Worm (Caenorhabditis elegans): ENCODE results near the gene tut-1.

Gene tut-1

DNA sequence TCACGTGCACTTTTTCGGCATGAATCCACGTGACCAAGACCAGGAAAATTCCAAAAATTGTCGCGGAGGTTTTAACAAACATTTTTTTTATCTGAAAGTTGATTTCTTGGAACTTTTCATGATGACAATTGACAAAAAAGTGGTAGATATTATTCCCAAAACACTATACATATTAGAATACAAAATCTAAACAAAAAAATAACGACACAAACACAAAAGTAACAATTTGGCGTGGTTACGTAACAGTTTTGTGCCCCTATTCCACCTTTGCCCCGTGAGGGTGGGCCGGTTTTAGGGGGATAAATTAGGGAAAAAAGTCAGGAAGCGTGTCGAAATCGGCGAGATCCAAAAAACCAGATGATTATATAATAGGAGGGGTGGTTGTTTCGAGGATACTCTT lies 36.3 kb upstream of the tut-1 start, which contains the start of gene gegf-1:
gegf-1 (minus strand) TSS at position 101 of the 400 bp plus-strand sequence.
- no peak for TF ChIP-seq nhr-25 (tag; optimal IDR thresholded peaks at IDR 0.05)
- TF ChIP-seq Y55F3AM.14 (GFP tag; optimal IDR thresholded peaks at IDR 0.05) = no peak
- no peak for TF ChIP-seq alr-1 (tag; optimal IDR thresholded peaks at IDR 0.05)
- TF ChIP-seq unc-39 (tag; optimal IDR thresholded peaks at IDR 0.05) = no peak

DNA sequence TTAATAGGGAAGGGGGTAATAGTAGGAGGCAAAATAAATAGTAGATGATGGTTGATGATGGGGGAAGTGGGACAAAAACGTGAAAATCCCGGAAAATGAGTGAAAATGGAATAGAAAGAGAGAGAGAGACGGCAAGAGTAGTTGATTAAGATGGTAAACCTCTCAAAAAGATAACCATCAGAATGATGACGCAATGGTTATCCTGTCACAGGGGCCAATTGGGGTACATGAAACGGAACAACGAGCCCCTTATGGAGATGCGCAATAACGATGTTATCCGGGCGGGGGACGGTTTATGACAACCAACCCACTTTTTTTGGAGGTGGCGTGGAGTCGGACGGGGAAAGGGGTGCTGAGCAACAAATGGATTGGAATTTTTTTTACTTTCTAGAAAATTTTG lies 28.3 kb upstream of the tut-1 start:
- no peak for TF ChIP-seq ceh-82 (tag; optimal IDR thresholded peaks at IDR 0.05)
- TF ChIP-seq unc-55 (GFP tag; optimal IDR thresholded peaks at IDR 0.05) = no peak
- no peak for TF ChIP-seq crh-2 (tag; optimal IDR thresholded peaks at IDR 0.05)
- no peak for TF ChIP-seq snpc-4 (tag; optimal IDR thresholded peaks at IDR 0.05)
- TF ChIP-seq dmd-4 (tag; optimal IDR thresholded peaks at IDR 0.05) = no peak
- no peak for TF ChIP-seq elt-1 (tag; optimal IDR thresholded peaks at IDR 0.05)
- no peak for TF ChIP-seq skn-1 (tag; optimal IDR thresholded peaks at IDR 0.05)
- TF ChIP-seq nhr-237 (tag; optimal IDR thresholded peaks at IDR 0.05) = no peak
- TF ChIP-seq nhr-21 (tag; optimal IDR thresholded peaks at IDR 0.05) = no peak

DNA sequence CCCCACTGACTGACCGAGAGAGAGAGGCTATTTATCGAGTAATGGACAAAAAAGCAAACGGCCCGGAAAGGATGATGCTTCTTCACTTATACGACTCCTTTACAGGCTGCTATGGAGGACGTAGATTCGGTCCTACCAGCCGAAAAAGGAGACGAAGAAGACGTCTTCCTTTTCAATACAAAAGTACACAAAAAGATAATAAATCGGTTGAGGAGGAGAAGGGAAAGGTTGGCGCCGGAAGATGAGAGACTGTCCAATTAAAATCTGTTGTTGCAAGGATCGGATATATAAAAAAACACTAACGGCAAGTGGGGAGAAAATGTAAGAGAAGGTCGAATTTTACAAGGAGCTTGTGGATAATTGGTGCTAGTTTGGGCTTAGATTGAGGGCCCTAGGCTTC lies 27.2 kb upstream of the tut-1 start:
- no peak for TF ChIP-seq nhr-6 (tag; optimal IDR thresholded peaks at IDR 0.05)
- TF ChIP-seq ztf-1 (GFP tag; conservative IDR thresholded peaks at IDR 0.05) = no peak
- no peak for TF ChIP-seq mbf-1 (tag; optimal IDR thresholded peaks at IDR 0.05)
- TF ChIP-seq unc-55 (GFP tag; optimal IDR thresholded peaks at IDR 0.05) = no peak
- TF ChIP-seq nhr-21 (tag; optimal IDR thresholded peaks at IDR 0.05) = no peak
- no peak for TF ChIP-seq nhr-129 (tag; optimal IDR thresholded peaks at IDR 0.05)
- no peak for TF ChIP-seq skn-1 (tag; optimal IDR thresholded peaks at IDR 0.05)
- no peak for TF ChIP-seq sma-3 (GFP tag; optimal IDR thresholded peaks at IDR 0.05)

DNA sequence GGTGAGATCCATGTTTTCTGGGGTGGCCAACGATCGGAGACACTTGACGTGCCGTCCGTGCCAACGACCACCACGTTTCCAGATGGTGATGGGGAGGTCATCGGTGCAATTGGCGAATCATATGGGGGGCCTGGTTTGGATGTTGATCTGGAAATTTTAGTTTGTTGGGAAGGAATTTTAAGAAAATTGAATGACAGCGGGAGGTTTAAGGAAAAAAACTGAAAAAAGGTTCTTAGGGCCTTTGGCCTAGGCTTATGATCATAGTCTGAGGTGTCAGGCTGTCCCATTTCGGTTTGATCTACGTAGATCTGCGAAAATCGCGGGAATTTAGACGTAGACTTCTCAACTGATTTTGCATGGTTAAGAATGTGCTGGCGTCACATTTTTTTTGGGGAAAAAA lies 26.3 kb upstream of the tut-1 start, which contains the start of gene col-99:
col-99 (minus strand) TSS at position 101 of the 400 bp plus-strand sequence.
- TF ChIP-seq nhr-11 (tag; optimal IDR thresholded peaks at IDR 0.05) (no peak), snpc-4 (tag; optimal IDR thresholded peaks at IDR 0.05) (no peak), lin-13 (GFP tag; optimal IDR thresholded peaks at IDR 0.05) (no peak), ztf-1 (GFP tag; conservative IDR thresholded peaks at IDR 0.05) (no peak), nhr-129 (tag; optimal IDR thresholded peaks at IDR 0.05) (no peak), unc-62 (GFP tag; optimal IDR thresholded peaks at IDR 0.05) (no peak), nhr-237 (tag; optimal IDR thresholded peaks at IDR 0.05) (no peak)

DNA sequence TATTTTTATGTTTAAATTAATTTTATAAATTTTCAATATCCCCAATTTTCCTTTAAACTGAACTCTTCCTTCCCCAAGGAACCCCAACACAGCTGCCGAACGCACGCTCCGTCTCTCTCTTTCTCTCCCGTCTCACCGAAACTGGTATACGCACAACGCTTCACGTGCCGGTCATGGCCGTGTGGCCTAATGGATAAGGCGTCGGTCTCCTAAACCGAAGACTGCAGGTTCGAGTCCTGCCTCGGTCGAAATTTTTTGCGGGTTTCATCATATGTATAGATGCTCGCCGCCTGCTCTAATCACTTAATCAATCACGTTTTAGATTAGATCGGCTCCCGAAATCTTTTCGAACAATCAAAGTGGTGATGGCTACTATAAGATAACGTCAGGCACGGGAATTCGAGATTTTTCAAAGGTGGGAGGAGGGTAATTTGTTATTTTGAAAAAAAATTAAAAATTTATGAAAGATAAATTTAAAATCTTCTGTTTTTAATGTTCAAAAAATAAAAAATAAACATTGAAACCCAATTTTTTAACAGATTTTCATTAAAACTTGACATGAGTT lies 22.4 kb upstream of the tut-1 start:
- TF ChIP-seq fos-1 (tag; optimal IDR thresholded peaks at IDR 0.05) = peak; percentile 46
- TF ChIP-seq nhr-25 (tag; optimal IDR thresholded peaks at IDR 0.05) = no peak
- TF ChIP-seq nhr-6 (tag; optimal IDR thresholded peaks at IDR 0.05) = no peak
- TF ChIP-seq unc-62 (GFP tag; optimal IDR thresholded peaks at IDR 0.05) = no peak
- no peak for TF ChIP-seq nhr-12 (tag; optimal IDR thresholded peaks at IDR 0.05)
- TF ChIP-seq Y55F3AM.14 (GFP tag; optimal IDR thresholded peaks at IDR 0.05) = peak; percentile 7
- TF ChIP-seq unc-55 (GFP tag; optimal IDR thresholded peaks at IDR 0.05) = peak; percentile 66
- no peak for TF ChIP-seq skn-1 (tag; optimal IDR thresholded peaks at IDR 0.05)
- TF ChIP-seq alr-1 (tag; optimal IDR thresholded peaks at IDR 0.05) = no peak
- TF ChIP-seq ztf-1 (GFP tag; conservative IDR thresholded peaks at IDR 0.05) = no peak
- peak; percentile 50 for TF ChIP-seq C34F6.9 (tag; optimal IDR thresholded peaks at IDR 0.05)
- TF ChIP-seq sem-4 (tag; optimal IDR thresholded peaks at IDR 0.05) = no peak
- TF ChIP-seq gmeb-1 (tag; optimal IDR thresholded peaks at IDR 0.05) = peak; percentile 41
- TF ChIP-seq F13H6.1 (tag; optimal IDR thresholded peaks at IDR 0.05) = peak; percentile 56
- TF ChIP-seq ceh-16 (tag; optimal IDR thresholded peaks at IDR 0.05) = no peak
- peak; percentile 48 for TF ChIP-seq lin-11 (tag; optimal IDR thresholded peaks at IDR 0.05)
- no peak for TF ChIP-seq peb-1 (tag; optimal IDR thresholded peaks at IDR 0.05)
- no peak for TF ChIP-seq nhr-11 (tag; optimal IDR thresholded peaks at IDR 0.05)
- TF ChIP-seq mbf-1 (tag; optimal IDR thresholded peaks at IDR 0.05) = no peak
- TF ChIP-seq nhr-21 (tag; optimal IDR thresholded peaks at IDR 0.05) = no peak
- no peak for TF ChIP-seq sma-9 (GFP tag; optimal IDR thresholded peaks at IDR 0.05)
- no peak for TF ChIP-seq sma-9 (tag; optimal IDR thresholded peaks at IDR 0.05)
- TF ChIP-seq mdl-1 (tag; optimal IDR thresholded peaks at IDR 0.05) = peak; percentile 27 to 82
- peak; percentile 20 for TF ChIP-seq snpc-4 (tag; optimal IDR thresholded peaks at IDR 0.05)
- no peak for TF ChIP-seq lin-39 (tag; optimal IDR thresholded peaks at IDR 0.05)
- TF ChIP-seq blmp-1 (tag; optimal IDR thresholded peaks at IDR 0.05; ENCODE audit: insufficient read depth) = no peak
- peak; percentile 41 for TF ChIP-seq lin-13 (GFP tag; optimal IDR thresholded peaks at IDR 0.05)
- peak; percentile 1 for TF ChIP-seq mab-5 (tag; optimal IDR thresholded peaks at IDR 0.05)
- TF ChIP-seq aly-2 (tag; optimal IDR thresholded peaks at IDR 0.05) = no peak
- no peak for TF ChIP-seq ama-1 (optimal IDR thresholded peaks at IDR 0.05)
- peak; percentile 83 for TF ChIP-seq nhr-129 (tag; optimal IDR thresholded peaks at IDR 0.05)
- peak; percentile 32 to 55 for TF ChIP-seq lsy-2 (tag; optimal IDR thresholded peaks at IDR 0.05)
- no peak for TF ChIP-seq unc-39 (tag; optimal IDR thresholded peaks at IDR 0.05)
- peak; percentile 34 for TF ChIP-seq crh-2 (tag; optimal IDR thresholded peaks at IDR 0.05)

Data from whole organism, L2 larva.